Worm (Caenorhabditis elegans): ENCODE data around the gene D2023.1.

ce11 chrV:11760371-11760770 lies 29.0 kb upstream of the D2023.1 start, which contains the start of gene T04F3.5:
- no peak for TF ChIP-seq T22C8.4 (GFP tag; IDR thresholded peaks at IDR 0.05)
- no peak for TF ChIP-seq ztf-29 (GFP tag; IDR thresholded peaks at IDR 0.05)
- no peak for TF ChIP-seq flt-1 (GFP tag; IDR thresholded peaks at IDR 0.05)
- no peak for TF ChIP-seq ztf-23 (GFP tag; IDR thresholded peaks at IDR 0.05)
- no peak for TF ChIP-seq med-1 (GFP tag; optimal IDR thresholded peaks at IDR 0.05; ENCODE audit: insufficient read depth)
- no peak for TF ChIP-seq cog-1 (tag; optimal IDR thresholded peaks at IDR 0.05)
- TF ChIP-seq ref-1 (GFP tag; conservative IDR thresholded peaks at IDR 0.05) = no peak
- no peak for TF ChIP-seq tab-1 (GFP tag; IDR thresholded peaks at IDR 0.05)

All from whole organism, midembryonic.